Fruit fly (Drosophila melanogaster) S2 (cell line): ENCODE results near the gene CG43291.

Experiments
- CG8478 ChIP-seq: fragments of >200 bp; optimal IDR thresholded peaks from 2 replicates; lab custom pipeline; 2018
- CTCF ChIP-seq, 2 experiments: fragments of >200 bp; optimal IDR thresholded peaks; 2 replicates each; lab custom pipeline; 2018

DNA sequence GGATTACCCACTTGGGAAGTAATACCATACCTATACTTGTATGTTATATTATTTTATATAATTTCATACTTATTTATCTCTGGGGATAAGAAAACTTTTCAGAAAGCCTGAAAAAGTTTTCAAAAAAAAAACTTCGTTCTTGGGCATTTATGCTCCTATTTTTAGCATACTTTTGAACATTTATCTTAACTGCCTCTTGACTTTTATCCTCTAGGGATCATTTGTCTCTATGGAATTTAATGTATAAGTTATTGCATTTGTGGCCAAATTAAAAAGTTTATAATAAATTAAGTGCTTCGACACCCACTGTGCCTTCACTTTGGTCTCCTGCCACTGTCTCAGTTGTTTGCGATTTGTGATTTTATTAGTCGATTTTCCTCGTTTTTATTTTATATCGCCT lies 35.8 kb upstream of the CG43291 start:
- TF ChIP-seq CG8478 (no peak), CTCF (optimal IDR thresholded peaks at IDR 0.05; lab: Kevin White, UChicago) (no peak)
